Worm (Caenorhabditis elegans) whole organism, L4 larva: ENCODE results near the gene F54C9.11.
A peak's percentile ranks its signal among the peaks of the same experiment; 100 is the strongest.

Experiments used
- D1046.2 ChIP-seq: fragments of 200-800 bp; sonication (Bioruptor generic); IDR thresholded peaks from 2 replicates; pipeline ENCODE4 v1.3.6; 2022; ENCODE audit warnings: missing genetic modification characterization, missing compliant biosample characterization
- F10B5.3 ChIP-seq: sonication (generic microtip); optimal IDR thresholded peaks from 2 replicates; lab custom pipeline; 2016; ENCODE audit warnings: mild to moderate bottlenecking, missing genetic modification characterization, missing compliant biosample characterization
- F26F4.8 ChIP-seq: fragments of 200-800 bp; sonication (Bioruptor generic); conservative IDR thresholded peaks from 2 replicates; pipeline ENCODE4 v1.3.6; 2022; ENCODE audit warnings: missing genetic modification characterization, missing compliant biosample characterization
- F37D6.2 ChIP-seq: sonication (generic microtip); optimal IDR thresholded peaks from 2 replicates; lab custom pipeline; 2016; ENCODE audit warnings: mild to moderate bottlenecking, missing genetic modification characterization, missing compliant biosample characterization
- F49E8.2 ChIP-seq: sonication (generic microtip); optimal IDR thresholded peaks from 2 replicates; lab custom pipeline; 2016; ENCODE audit warnings: missing compliant biosample characterization, mild to moderate bottlenecking, missing genetic modification characterization, borderline replicate concordance
- R02D3.7 ChIP-seq: fragments of 150-350 bp; sonication (generic microtip); optimal IDR thresholded peaks from 3 replicates; lab custom pipeline; 2014; ENCODE audit warnings: missing biosample characterization, missing genetic modification characterization
- Y105C5A.15 ChIP-seq: fragments of 200-800 bp; sonication (Bioruptor generic); IDR thresholded peaks from 2 replicates; pipeline ENCODE4 v1.3.6; 2022; ENCODE audit warnings: missing genetic modification characterization, missing compliant biosample characterization
- ZK337.2 ChIP-seq: fragments of 200-800 bp; sonication (Bioruptor generic); IDR thresholded peaks from 2 replicates; pipeline ENCODE4 v1.3.6; 2022; ENCODE audit warnings: missing genetic modification reagents, missing genetic modification characterization, missing compliant biosample characterization
- ZK546.5 ChIP-seq, 2 experiments: sonication (generic microtip); optimal IDR thresholded peaks; 2 replicates each; lab custom pipeline; 2017; ENCODE audit warnings: missing biosample characterization in 2 of 2, missing genetic modification characterization in 2 of 2
- aha-1 ChIP-seq: fragments of 150-350 bp; peaks from one replicate; lab custom pipeline; 2014; ENCODE audit warnings: missing biosample characterization, missing genetic modification characterization
- ceh-20 ChIP-seq: fragments of 200-800 bp; sonication (Bioruptor generic); IDR thresholded peaks from 2 replicates; pipeline ENCODE4 v1.3.6; 2022; ENCODE audit warnings: missing genetic modification reagents, missing genetic modification characterization, missing compliant biosample characterization
- ceh-32 ChIP-seq: sonication (generic microtip); optimal IDR thresholded peaks from 2 replicates; lab custom pipeline; 2016; ENCODE audit warnings: mild to moderate bottlenecking, missing genetic modification characterization, missing compliant biosample characterization; ENCODE audit not compliant: poor library complexity
- ceh-44 ChIP-seq: fragments of 200-800 bp; sonication (Bioruptor generic); IDR thresholded peaks from 2 replicates; pipeline ENCODE4 v1.3.6; 2022; ENCODE audit warnings: missing genetic modification reagents, missing genetic modification characterization, missing compliant biosample characterization
- ceh-62 ChIP-seq: sonication (generic microtip); optimal IDR thresholded peaks from 2 replicates; lab custom pipeline; 2017; ENCODE audit warnings: missing biosample characterization, missing genetic modification characterization
- cey-2 ChIP-seq: sonication (generic microtip); optimal IDR thresholded peaks from 3 replicates; lab custom pipeline; 2017; ENCODE audit warnings: missing genetic modification characterization, mild to moderate bottlenecking, missing compliant biosample characterization, antibody characterized with exemption, borderline replicate concordance; ENCODE audit not compliant: insufficient read depth
- daf-12 ChIP-seq: fragments of 150-350 bp; optimal IDR thresholded peaks from 2 replicates; lab custom pipeline; 2014; ENCODE audit warnings: missing biosample characterization, missing genetic modification reagents, missing genetic modification characterization
- daf-16 ChIP-seq, 3 experiments: sonication (generic microtip); optimal IDR thresholded peaks; 2 replicates each; lab custom pipeline; 2016 to 2017; ENCODE audit warnings: missing genetic modification characterization in 3 of 3, missing genetic modification reagents in 3 of 3, mild to moderate bottlenecking in 2 of 3, missing compliant biosample characterization in 2 of 3, missing biosample characterization in 1 of 3, moderate library complexity in 1 of 3
- daf-19 ChIP-seq: fragments of 200-800 bp; sonication (Bioruptor generic); conservative IDR thresholded peaks from 2 replicates; pipeline ENCODE4 v1.3.6; 2022; ENCODE audit warnings: missing genetic modification characterization, missing compliant biosample characterization
- daf-8 ChIP-seq: fragments of 200-800 bp; sonication (Bioruptor generic); IDR thresholded peaks from 2 replicates; pipeline ENCODE4 v1.3.6; 2022; ENCODE audit warnings: missing genetic modification characterization, missing compliant biosample characterization
- dmd-8 ChIP-seq: fragments of 200-800 bp; sonication (Bioruptor generic); IDR thresholded peaks from 2 replicates; pipeline ENCODE4 v1.3.6; 2022; ENCODE audit warnings: missing genetic modification characterization, missing compliant biosample characterization
- dve-1 ChIP-seq: sonication (generic microtip); optimal IDR thresholded peaks from 2 replicates; lab custom pipeline; 2017; ENCODE audit warnings: antibody characterized with exemption, mild to moderate bottlenecking, missing genetic modification characterization, missing compliant biosample characterization; ENCODE audit not compliant: insufficient read depth
- fos-1 ChIP-seq: fragments of 150-350 bp; optimal IDR thresholded peaks from 2 replicates; lab custom pipeline; 2014; ENCODE audit warnings: missing biosample characterization, missing genetic modification characterization
- hlh-11 ChIP-seq: fragments of 200-800 bp; sonication (Bioruptor generic); optimal IDR thresholded peaks from 2 replicates; lab custom pipeline; 2018; ENCODE audit warnings: mild to moderate bottlenecking, missing genetic modification characterization, missing compliant biosample characterization
- hmg-1.1 ChIP-seq: fragments of 200-800 bp; sonication (Bioruptor generic); IDR thresholded peaks from 2 replicates; pipeline ENCODE4 v1.3.6; 2022; ENCODE audit warnings: missing genetic modification reagents, missing genetic modification characterization, missing compliant biosample characterization
- lim-7 ChIP-seq: fragments of 200-800 bp; sonication (Bioruptor generic); IDR thresholded peaks from 2 replicates; pipeline ENCODE4 v1.3.6; 2022; ENCODE audit warnings: missing genetic modification characterization, missing compliant biosample characterization
- lin-13 ChIP-seq: fragments of 150-350 bp; optimal IDR thresholded peaks from 2 replicates; lab custom pipeline; 2014; ENCODE audit warnings: missing biosample characterization, missing genetic modification reagents, missing genetic modification characterization
- lin-15B ChIP-seq: fragments of 150-350 bp; sonication (generic microtip); optimal IDR thresholded peaks from 3 replicates; lab custom pipeline; 2014; ENCODE audit warnings: missing biosample characterization, missing genetic modification characterization
- lin-38 ChIP-seq: fragments of 200-800 bp; sonication (Bioruptor generic); IDR thresholded peaks from 2 replicates; pipeline ENCODE4 v1.3.6; 2022; ENCODE audit warnings: missing genetic modification reagents, missing genetic modification characterization, missing compliant biosample characterization
- lin-39 ChIP-seq: fragments of 150-350 bp; optimal IDR thresholded peaks from 2 replicates; lab custom pipeline; 2014; ENCODE audit warnings: missing biosample characterization, missing genetic modification reagents, missing genetic modification characterization
- lir-3 ChIP-seq: sonication (generic microtip); optimal IDR thresholded peaks from 2 replicates; lab custom pipeline; 2016; ENCODE audit warnings: mild to moderate bottlenecking, missing genetic modification characterization, missing compliant biosample characterization
- madf-9 ChIP-seq: fragments of 200-800 bp; sonication (Bioruptor generic); conservative IDR thresholded peaks from 2 replicates; pipeline ENCODE4 v1.3.6; 2022; ENCODE audit warnings: missing genetic modification reagents, missing genetic modification characterization, missing compliant biosample characterization
- mdl-1 ChIP-seq, 2 experiments: fragments of 150-350 bp in 1 of 2; sonication (generic microtip) in 1 of 2; optimal IDR thresholded peaks; 2 replicates each; lab custom pipeline; 2014 to 2017; ENCODE audit warnings: missing biosample characterization in 2 of 2, missing genetic modification characterization in 2 of 2
- mep-1 ChIP-seq: fragments of 150-350 bp; sonication (generic microtip); optimal IDR thresholded peaks from 3 replicates; lab custom pipeline; 2014; ENCODE audit warnings: missing biosample characterization, missing genetic modification characterization
- mxl-2 ChIP-seq: fragments of 200-800 bp; sonication (Bioruptor generic); conservative IDR thresholded peaks from 2 replicates; pipeline ENCODE4 v1.3.6; 2022; ENCODE audit warnings: missing genetic modification reagents, missing genetic modification characterization, missing compliant biosample characterization
- nhr-11 ChIP-seq: fragments of 150-350 bp; optimal IDR thresholded peaks from 2 replicates; lab custom pipeline; 2014; ENCODE audit warnings: missing biosample characterization, missing genetic modification characterization
- nhr-237 ChIP-seq: sonication (generic microtip); optimal IDR thresholded peaks from 2 replicates; lab custom pipeline; 2017; ENCODE audit warnings: missing biosample characterization, missing genetic modification characterization
- nhr-41 ChIP-seq: fragments of 200-800 bp; sonication (Bioruptor generic); IDR thresholded peaks from 2 replicates; pipeline ENCODE4 v1.3.6; 2022; ENCODE audit warnings: missing genetic modification reagents, missing genetic modification characterization, missing compliant biosample characterization
- nhr-42 ChIP-seq: fragments of 200-800 bp; sonication (Bioruptor generic); IDR thresholded peaks from 2 replicates; pipeline ENCODE4 v1.3.6; 2022; ENCODE audit warnings: missing genetic modification characterization, missing compliant biosample characterization
- nhr-48 ChIP-seq: sonication (generic microtip); optimal IDR thresholded peaks from 2 replicates; lab custom pipeline; 2016; ENCODE audit warnings: mild to moderate bottlenecking, missing genetic modification characterization, missing compliant biosample characterization
- nhr-6 ChIP-seq: fragments of 150-350 bp; optimal IDR thresholded peaks from 2 replicates; lab custom pipeline; 2014; ENCODE audit warnings: missing biosample characterization, missing genetic modification characterization
- nhr-76 ChIP-seq: fragments of 150-350 bp; optimal IDR thresholded peaks from 2 replicates; lab custom pipeline; 2014; ENCODE audit warnings: missing biosample characterization, missing genetic modification characterization
- pqm-1 ChIP-seq: sonication (generic microtip); optimal IDR thresholded peaks from 2 replicates; lab custom pipeline; 2017; ENCODE audit warnings: missing biosample characterization, missing genetic modification characterization
- rbr-2 ChIP-seq: sonication (generic microtip); optimal IDR thresholded peaks from 2 replicates; lab custom pipeline; 2016; ENCODE audit warnings: missing genotype, missing genetic modification characterization, missing compliant biosample characterization
- sdz-12 ChIP-seq: fragments of 200-800 bp; sonication (Bioruptor generic); optimal IDR thresholded peaks from 2 replicates; lab custom pipeline; 2018; ENCODE audit warnings: mild to moderate bottlenecking, missing genetic modification characterization, missing compliant biosample characterization
- spr-3 ChIP-seq: fragments of 200-800 bp; sonication (Bioruptor generic); optimal IDR thresholded peaks from 2 replicates; lab custom pipeline; 2018; ENCODE audit warnings: mild to moderate bottlenecking, missing genetic modification characterization, missing compliant biosample characterization
- tra-1 ChIP-seq: fragments of 200-800 bp; sonication (Bioruptor generic); IDR thresholded peaks from 2 replicates; pipeline ENCODE4 v1.3.6; 2022; ENCODE audit warnings: missing genetic modification reagents, missing genetic modification characterization, missing compliant biosample characterization
- unc-130 ChIP-seq: sonication (generic microtip); optimal IDR thresholded peaks from 2 replicates; lab custom pipeline; 2016; ENCODE audit warnings: missing genetic modification reagents, missing genetic modification characterization, missing compliant biosample characterization
- unc-39 ChIP-seq: sonication (generic microtip); optimal IDR thresholded peaks from 2 replicates; lab custom pipeline; 2017; ENCODE audit warnings: missing biosample characterization, missing genetic modification characterization
- zfp-2 ChIP-seq: sonication (generic microtip); optimal IDR thresholded peaks from 2 replicates; lab custom pipeline; 2016; ENCODE audit warnings: mild to moderate bottlenecking, missing genetic modification characterization, missing compliant biosample characterization
- zip-2 ChIP-seq: fragments of 150-350 bp; optimal IDR thresholded peaks from 2 replicates; lab custom pipeline; 2014; ENCODE audit warnings: missing biosample characterization, missing genetic modification characterization
- ztf-7 ChIP-seq: fragments of 150-350 bp; optimal IDR thresholded peaks from 2 replicates; lab custom pipeline; 2014; ENCODE audit warnings: missing biosample characterization, missing genetic modification characterization

F54C9.11 gene

DNA sequence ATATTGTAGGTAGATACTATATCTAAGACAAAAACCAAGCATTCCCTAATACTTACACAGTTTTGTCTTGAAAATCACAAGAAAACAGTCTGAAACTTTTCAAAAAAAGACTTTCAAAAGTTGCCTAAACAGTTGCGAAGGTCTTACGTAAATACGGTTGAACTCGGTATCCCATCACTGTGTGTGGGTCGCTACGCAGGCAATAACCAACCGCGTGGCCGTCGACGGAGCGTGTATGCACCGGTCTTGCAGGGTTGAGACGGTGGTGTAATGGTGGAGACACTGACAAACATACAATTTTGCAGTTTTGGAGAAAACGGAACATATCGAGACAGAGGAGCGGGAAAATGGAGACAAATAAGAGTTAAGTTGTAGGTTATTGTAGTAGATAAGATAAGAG lies 23.7 kb downstream of the F54C9.11 start, which contains the start of gene iff-2 (continued):
- TF ChIP-seq lir-3 (peak; percentile 76), ztf-7 (tag; lab: Kevin White, UChicago) (peak; percentile 87), aha-1 (tag; lab: Kevin White, UChicago) (peak; percentile 100), mxl-2 (GFP tag; lab: Robert Waterston, UW) (peak; percentile 92), cey-2 (peak; percentile 85), sdz-12 (GFP tag; lab: Kevin White, UChicago) (peak; percentile 60), lin-15B (tag; lab: Kevin White, UChicago) (peak; percentile 98), nhr-237 (tag; lab: Kevin White, UChicago) (peak; percentile 83), D1046.2 (peak; percentile 94), F26F4.8 (GFP tag; lab: Robert Waterston, UW) (no peak), unc-39 (no peak), nhr-76 (peak; percentile 81), lin-13 (GFP tag; lab: Kevin White, UChicago) (peak; percentile 99), ZK337.2 (GFP tag; lab: Robert Waterston, UW) (peak; percentile 63; the same call in 1 of the 2 replicates), ceh-44 (GFP tag; lab: Robert Waterston, UW) (0 out of 2 replicates have a peak, but pooled peaks have one; percentile 56), daf-16 (GFP tag; optimal IDR thresholded peaks at IDR 0.05; lab: Kevin White, UChicago) (peak; percentile 89 to 91), daf-16 (tag; optimal IDR thresholded peaks at IDR 0.05; lab: Kevin White, UChicago) (peak; percentile 92), zip-2 (peak; percentile 89), nhr-48 (peak; percentile 95), nhr-11 (tag; lab: Kevin White, UChicago) (peak; percentile 100), daf-8 (no peak), R02D3.7 (tag; lab: Kevin White, UChicago) (peak; percentile 50), madf-9 (GFP tag; lab: Robert Waterston, UW) (peak; percentile 95), Y105C5A.15 (GFP tag; lab: Robert Waterston, UW) (no peak), lin-39 (tag; lab: Kevin White, UChicago) (no peak), spr-3 (GFP tag; lab: Kevin White, UChicago) (peak; percentile 93), F10B5.3 (tag; lab: Kevin White, UChicago) (peak; percentile 75), hlh-11 (tag; lab: Kevin White, UChicago) (peak; percentile 99), rbr-2 (tag; lab: Kevin White, UChicago) (peak; percentile 99), nhr-41 (GFP tag; lab: Robert Waterston, UW) (peak; percentile 94), lim-7 (GFP tag; lab: Robert Waterston, UW) (peak; percentile 70; the same call in 1 of the 2 replicates), nhr-42 (GFP tag; lab: Robert Waterston, UW) (peak; percentile 98), daf-12 (tag; lab: Kevin White, UChicago) (no peak), hmg-1.1 (GFP tag; lab: Robert Waterston, UW) (peak; percentile 99), ceh-20 (GFP tag; lab: Robert Waterston, UW) (peak; percentile 98), pqm-1 (tag; lab: Kevin White, UChicago) (peak; percentile 92), dve-1 (tag; lab: Kevin White, UChicago) (peak; percentile 100), fos-1 (tag; lab: Kevin White, UChicago) (peak; percentile 58), F37D6.2 (peak; percentile 95), lin-38 (GFP tag; lab: Robert Waterston, UW) (peak; percentile 100), nhr-6 (tag; lab: Kevin White, UChicago) (peak; percentile 99), F49E8.2 (tag; lab: Kevin White, UChicago) (no peak), mdl-1 (tag; optimal IDR thresholded peaks at IDR 0.05; lab: Kevin White, UChicago) (peak; percentile 93 to 99), ceh-32 (tag; lab: Kevin White, UChicago) (peak; percentile 68), ceh-62 (tag; lab: Kevin White, UChicago) (no peak), ZK546.5 (tag; optimal IDR thresholded peaks at IDR 0.05; lab: Kevin White, UChicago) (peak; percentile 47 to 92), mep-1 (tag; lab: Kevin White, UChicago) (peak; percentile 99), tra-1 (GFP tag; lab: Robert Waterston, UW) (peak; percentile 98), dmd-8 (GFP tag; lab: Robert Waterston, UW) (no peak; the same call in 1 of the 2 replicates), daf-19 (GFP tag; lab: Robert Waterston, UW) (peak; percentile 71), unc-130 (GFP tag; lab: Kevin White, UChicago) (peak; percentile 51), zfp-2 (tag; lab: Kevin White, UChicago) (peak; percentile 100)
